Worm (Caenorhabditis elegans) whole organism, L4 larva: ENCODE measurements around the gene K03H6.1.
A peak's percentile ranks its signal among the peaks of the same experiment; 100 is the strongest.

Source experiments
- F26F4.8 ChIP-seq: fragments of 200-800 bp; sonication (Bioruptor generic); conservative IDR thresholded peaks from 2 replicates; pipeline ENCODE4 v1.3.6; 2022; ENCODE audit warnings: missing genetic modification characterization, missing compliant biosample characterization
- ces-1 ChIP-seq: fragments of 150-350 bp; sonication (generic microtip); optimal IDR thresholded peaks from 4 replicates; lab custom pipeline; 2014; ENCODE audit warnings: missing biosample characterization, missing genetic modification reagents, missing genetic modification characterization
- daf-12 ChIP-seq: fragments of 150-350 bp; optimal IDR thresholded peaks from 2 replicates; lab custom pipeline; 2014; ENCODE audit warnings: missing biosample characterization, missing genetic modification reagents, missing genetic modification characterization
- fos-1 ChIP-seq: fragments of 150-350 bp; optimal IDR thresholded peaks from 2 replicates; lab custom pipeline; 2014; ENCODE audit warnings: missing biosample characterization, missing genetic modification characterization
- lin-38 ChIP-seq: fragments of 200-800 bp; sonication (Bioruptor generic); IDR thresholded peaks from 2 replicates; pipeline ENCODE4 v1.3.6; 2022; ENCODE audit warnings: missing genetic modification reagents, missing genetic modification characterization, missing compliant biosample characterization
- nhr-11 ChIP-seq: fragments of 150-350 bp; optimal IDR thresholded peaks from 2 replicates; lab custom pipeline; 2014; ENCODE audit warnings: missing biosample characterization, missing genetic modification characterization
- nhr-25 ChIP-seq: sonication (generic microtip); optimal IDR thresholded peaks from 2 replicates; lab custom pipeline; 2017; ENCODE audit warnings: missing genetic modification characterization, mild to moderate bottlenecking, missing compliant biosample characterization, antibody characterized with exemption, moderate library complexity, borderline replicate concordance; ENCODE audit not compliant: insufficient read depth
- pha-4 ChIP-seq, 2 experiments: fragments of 150-350 bp in 1 of 2; fragments of 200-800 bp in 1 of 2; sonication (Bioruptor generic) in 1 of 2; IDR thresholded peaks in 1 of 2; optimal IDR thresholded peaks in 1 of 2; 2 replicates each; pipeline versions ENCODE4 v1.3.6 to Lab custom; 2014 to 2022; ENCODE audit warnings: missing genetic modification characterization in 2 of 2, missing genetic modification reagents in 2 of 2, missing biosample characterization in 1 of 2, missing compliant biosample characterization in 1 of 2
- pqm-1 ChIP-seq: sonication (generic microtip); optimal IDR thresholded peaks from 2 replicates; lab custom pipeline; 2017; ENCODE audit warnings: missing biosample characterization, missing genetic modification characterization
- snpc-4 ChIP-seq: fragments of 150-350 bp; optimal IDR thresholded peaks from 2 replicates; lab custom pipeline; 2014; ENCODE audit warnings: missing biosample characterization, missing genetic modification characterization
- spr-1 ChIP-seq: sonication (generic microtip); optimal IDR thresholded peaks from 2 replicates; lab custom pipeline; 2016; ENCODE audit warnings: mild to moderate bottlenecking, missing genetic modification characterization, missing compliant biosample characterization

DNA sequence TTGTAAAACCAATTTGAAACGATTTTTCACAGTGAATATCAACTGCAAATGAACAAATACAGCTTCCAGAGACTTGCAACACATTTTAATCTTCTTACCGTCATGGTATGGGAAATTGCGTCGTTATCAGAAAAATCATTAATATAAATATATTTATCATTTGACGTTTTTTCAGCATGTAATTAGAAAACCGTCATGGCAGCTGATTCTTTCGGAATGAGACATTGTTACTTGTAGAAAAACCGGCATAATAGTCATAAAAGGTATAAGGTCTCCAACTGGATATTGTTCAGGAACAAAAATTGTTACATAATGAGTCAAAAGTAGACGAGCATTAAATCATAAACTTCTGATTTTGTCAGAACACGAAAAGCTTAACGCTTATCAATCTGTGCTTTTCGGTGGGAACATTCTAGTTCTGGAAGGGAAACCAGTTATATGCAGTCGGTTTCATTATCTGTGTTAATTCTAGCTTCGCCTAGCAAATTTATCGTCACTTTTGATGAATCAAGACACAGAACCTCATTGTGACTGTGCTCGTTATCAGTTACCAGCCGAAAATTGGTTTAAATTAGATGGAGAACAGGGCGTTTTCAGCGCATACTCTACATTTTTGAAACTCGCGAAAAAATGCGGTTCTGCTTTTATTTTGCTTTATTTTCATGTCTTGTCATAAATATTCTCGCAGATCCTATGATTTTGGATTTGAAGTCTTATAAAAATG is 29.8 kb downstream of the K03H6.1 start, which contains the start of gene C34H4.2:
- TF ChIP-seq nhr-25 (tag; lab: Kevin White, UChicago) (no peak), spr-1 (tag; lab: Kevin White, UChicago) (no peak), pha-4 (GFP tag; IDR thresholded peaks at IDR 0.05; lab: Robert Waterston, UW) (no peak), pha-4 (tag; optimal IDR thresholded peaks at IDR 0.05; lab: Kevin White, UChicago) (no peak), fos-1 (tag; lab: Kevin White, UChicago) (no peak), nhr-11 (no peak), daf-12 (no peak), pqm-1 (tag; lab: Kevin White, UChicago) (peak; percentile 44), lin-38 (GFP tag; lab: Robert Waterston, UW) (no peak), snpc-4 (tag; lab: Kevin White, UChicago) (no peak), ces-1 (no peak), F26F4.8 (no peak)
